Fruit fly (Drosophila melanogaster) whole organism, adult: Measurements from ENCODE around the gene CG10576.

Source experiments
- CG11617 ChIP-seq: fragments of 200-800 bp; sonication (Bioruptor generic); optimal IDR thresholded peaks from 2 replicates; lab custom pipeline; 2017; ENCODE audit warnings: mild to moderate bottlenecking, missing biosample characterization, missing genetic modification reagents, missing genetic modification characterization
- CG12768 ChIP-seq: fragments of 200-800 bp; sonication (Bioruptor generic); optimal IDR thresholded peaks from 2 replicates; lab custom pipeline; 2017; ENCODE audit warnings: missing biosample characterization, missing genetic modification characterization, mild to moderate bottlenecking, moderate library complexity, missing genetic modification reagents
- CG14711 ChIP-seq: fragments of 200-800 bp; sonication (Bioruptor generic); optimal IDR thresholded peaks from 2 replicates; lab custom pipeline; 2018; ENCODE audit warnings: missing biosample characterization, mild to moderate bottlenecking, missing genetic modification characterization, moderate library complexity
- CG1620 ChIP-seq: fragments of 200-800 bp; sonication (Bioruptor generic); optimal IDR thresholded peaks from 2 replicates; lab custom pipeline; 2016; ENCODE audit warnings: missing biosample characterization, missing genetic modification characterization
- CG33017 ChIP-seq: fragments of 200-800 bp; sonication (Bioruptor generic); optimal IDR thresholded peaks from 2 replicates; lab custom pipeline; 2018; ENCODE audit warnings: missing biosample characterization, mild to moderate bottlenecking, missing genetic modification characterization, moderate library complexity
- CG5204 ChIP-seq: fragments of 200-800 bp; sonication (Bioruptor generic); optimal IDR thresholded peaks from 2 replicates; lab custom pipeline; 2016; ENCODE audit warnings: missing biosample characterization, missing genetic modification characterization
- CG7045 ChIP-seq: fragments of 200-800 bp; sonication (Bioruptor generic); optimal IDR thresholded peaks from 2 replicates; lab custom pipeline; 2017; ENCODE audit warnings: missing biosample characterization, mild to moderate bottlenecking, missing genetic modification characterization
- CG7101 ChIP-seq: fragments of 200-800 bp; sonication (Bioruptor generic); optimal IDR thresholded peaks from 2 replicates; lab custom pipeline; 2018; ENCODE audit warnings: missing biosample characterization, mild to moderate bottlenecking, missing genetic modification characterization, moderate library complexity
- Clk ChIP-seq: fragments of 200-800 bp; sonication (Bioruptor generic); optimal IDR thresholded peaks from 2 replicates; lab custom pipeline; 2017; ENCODE audit warnings: missing biosample characterization, missing genetic modification characterization
- Crg-1 ChIP-seq: fragments of 200-800 bp; sonication (Bioruptor generic); optimal IDR thresholded peaks from 2 replicates; lab custom pipeline; 2016; ENCODE audit warnings: missing biosample characterization, missing genetic modification characterization
- Hr96 ChIP-seq: fragments of 200-800 bp; sonication (Bioruptor generic); optimal IDR thresholded peaks from 2 replicates; lab custom pipeline; 2016; ENCODE audit warnings: missing biosample characterization, missing genetic modification characterization
- Mnt ChIP-seq: fragments of 200-800 bp; sonication (Bioruptor generic); optimal IDR thresholded peaks from 2 replicates; lab custom pipeline; 2016; ENCODE audit warnings: missing biosample characterization, mild to moderate bottlenecking, missing genetic modification characterization
- bab1 ChIP-seq: fragments of 200-800 bp; sonication (Bioruptor generic); optimal IDR thresholded peaks from 3 replicates; lab custom pipeline; 2019; ENCODE audit warnings: missing biosample characterization, mild to moderate bottlenecking, missing genetic modification characterization, moderate library complexity
- cic ChIP-seq: fragments of 200-800 bp; sonication (Bioruptor generic); optimal IDR thresholded peaks from 2 replicates; lab custom pipeline; 2017; ENCODE audit warnings: missing biosample characterization, mild to moderate bottlenecking, missing genetic modification characterization, moderate library complexity
- cnc ChIP-seq, 2 experiments: fragments of >200 bp; optimal IDR thresholded peaks; 2 replicates each; lab custom pipeline; 2017
- kay ChIP-seq: fragments of 200-800 bp; sonication (Bioruptor generic); peaks from one replicate; lab custom pipeline; 2016; ENCODE audit warnings: missing biosample characterization, missing genetic modification characterization, borderline replicate concordance
- ovo ChIP-seq: fragments of 200-800 bp; sonication (Bioruptor generic); optimal IDR thresholded peaks from 2 replicates; lab custom pipeline; 2016; ENCODE audit warnings: missing biosample characterization, missing genetic modification characterization
- pad ChIP-seq: fragments of 200-800 bp; sonication (Bioruptor generic); optimal IDR thresholded peaks from 3 replicates; lab custom pipeline; 2017; ENCODE audit warnings: missing biosample characterization, missing genetic modification characterization, mild to moderate bottlenecking, moderate library complexity, missing genetic modification reagents
- tj ChIP-seq: fragments of 200-800 bp; sonication (Bioruptor generic); optimal IDR thresholded peaks from 3 replicates; lab custom pipeline; 2017; ENCODE audit warnings: missing biosample characterization, mild to moderate bottlenecking, missing genetic modification characterization, moderate library complexity
- toe ChIP-seq: fragments of 200-800 bp; sonication (Bioruptor generic); optimal IDR thresholded peaks from 2 replicates; lab custom pipeline; 2016; ENCODE audit warnings: missing biosample characterization, missing genetic modification characterization

CG10576 gene

DNA sequence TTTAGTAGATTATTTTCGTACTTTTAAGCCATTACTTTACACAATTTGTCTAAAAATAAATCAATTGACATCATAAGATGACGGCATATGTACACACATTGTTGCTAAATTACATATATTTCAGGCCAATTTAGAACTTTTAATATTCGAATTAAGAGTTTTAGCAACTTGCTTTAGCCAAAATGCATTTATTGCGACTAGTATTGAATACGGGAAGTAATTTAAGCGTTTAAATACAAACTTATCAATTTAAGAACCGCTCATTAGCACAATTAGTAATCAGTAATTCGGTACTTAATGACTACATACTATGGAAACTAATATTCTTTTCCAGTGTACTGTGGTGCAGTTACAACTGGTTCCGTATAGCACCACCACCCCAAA is 43.7 kb upstream of the CG10576 start:
- TF ChIP-seq kay (GFP tag; lab: Kevin White, UChicago) (no peak), cic (GFP tag; lab: Kevin White, UChicago) (no peak), CG12768 (GFP tag; lab: Kevin White, UChicago) (no peak), tj (GFP tag; lab: Kevin White, UChicago) (no peak), cnc (optimal IDR thresholded peaks at IDR 0.05; lab: Kevin White, UChicago) (no peak), CG5204 (GFP tag; lab: Kevin White, UChicago) (no peak), CG14711 (no peak), CG7101 (tag; lab: Kevin White, UChicago) (no peak), bab1 (no peak), Mnt (GFP tag; lab: Kevin White, UChicago) (no peak), ovo (no peak), Hr96 (GFP tag; lab: Kevin White, UChicago) (no peak), toe (no peak), CG7045 (GFP tag; lab: Kevin White, UChicago) (no peak), CG1620 (GFP tag; lab: Kevin White, UChicago) (no peak), CG33017 (tag; lab: Kevin White, UChicago) (no peak), pad (GFP tag; lab: Kevin White, UChicago) (no peak), Clk (GFP tag; lab: Kevin White, UChicago) (no peak), Crg-1 (GFP tag; lab: Kevin White, UChicago) (no peak), CG11617 (GFP tag; lab: Kevin White, UChicago) (no peak)

DNA sequence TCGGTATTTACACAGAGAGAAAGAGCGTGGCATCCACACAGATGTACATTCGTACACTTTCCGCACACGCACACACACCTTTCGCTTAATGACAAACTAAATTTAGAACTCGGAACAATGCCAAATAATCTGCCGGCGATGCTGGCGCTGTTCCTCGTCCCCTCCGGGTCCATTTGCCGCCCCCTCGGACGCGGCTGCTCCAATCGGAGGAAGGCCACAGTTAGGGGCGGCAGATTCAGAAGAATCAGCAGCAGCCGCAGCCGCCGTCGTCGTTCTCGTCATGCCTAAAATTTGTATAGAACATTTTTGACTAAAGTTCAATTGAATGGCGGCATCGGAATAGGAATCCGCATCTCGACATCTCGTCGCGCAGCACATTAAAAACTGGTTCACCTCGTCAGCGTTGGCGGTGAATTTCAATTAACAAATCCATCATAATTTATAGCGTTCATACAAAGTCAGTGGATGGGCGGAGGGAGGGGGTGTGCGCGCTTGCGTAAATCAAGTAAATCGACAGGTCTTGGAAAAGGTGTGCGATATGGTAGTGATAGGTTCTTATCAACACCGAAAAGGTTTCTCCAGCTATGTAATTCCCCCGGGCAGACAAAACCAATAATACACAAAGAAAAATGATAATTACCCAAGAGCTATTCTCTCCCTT is 43.2 kb upstream of the CG10576 start:
- no peak for TF ChIP-seq bab1
- no peak for TF ChIP-seq CG1620 (GFP tag; lab: Kevin White, UChicago)
- no peak for TF ChIP-seq Crg-1 (GFP tag; lab: Kevin White, UChicago)
- no peak for TF ChIP-seq CG7045 (GFP tag; lab: Kevin White, UChicago)
- TF ChIP-seq CG7101 (tag; lab: Kevin White, UChicago) = no peak
- no peak for TF ChIP-seq cnc (optimal IDR thresholded peaks at IDR 0.05; lab: Kevin White, UChicago)
- TF ChIP-seq kay (GFP tag; lab: Kevin White, UChicago) = no peak

DNA sequence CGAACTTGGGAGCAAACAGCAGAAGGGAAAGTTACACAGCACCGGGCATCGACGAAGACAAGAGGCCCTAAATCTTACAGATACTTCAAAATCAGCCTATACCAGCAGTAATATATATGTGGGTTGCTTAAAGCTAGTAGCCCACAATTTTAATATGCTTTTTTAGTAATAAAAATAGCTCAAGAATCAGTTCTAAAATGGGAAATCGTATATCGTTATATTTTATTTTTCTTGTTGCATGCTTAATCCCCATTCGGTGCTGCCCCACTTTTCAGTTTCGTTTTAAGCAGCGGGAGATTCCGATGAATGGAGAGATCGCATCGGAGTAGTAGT is 42.6 kb upstream of the CG10576 start:
- TF ChIP-seq ovo (no peak), tj (GFP tag; lab: Kevin White, UChicago) (no peak), CG5204 (GFP tag; lab: Kevin White, UChicago) (no peak), Hr96 (GFP tag; lab: Kevin White, UChicago) (no peak), kay (GFP tag; lab: Kevin White, UChicago) (no peak), CG14711 (no peak), CG12768 (GFP tag; lab: Kevin White, UChicago) (no peak), bab1 (no peak), CG7045 (GFP tag; lab: Kevin White, UChicago) (no peak), toe (no peak), pad (GFP tag; lab: Kevin White, UChicago) (no peak), cic (GFP tag; lab: Kevin White, UChicago) (no peak), Clk (GFP tag; lab: Kevin White, UChicago) (no peak), Crg-1 (GFP tag; lab: Kevin White, UChicago) (no peak), cnc (optimal IDR thresholded peaks at IDR 0.05; lab: Kevin White, UChicago) (no peak), CG1620 (GFP tag; lab: Kevin White, UChicago) (no peak), CG7101 (tag; lab: Kevin White, UChicago) (no peak), CG11617 (GFP tag; lab: Kevin White, UChicago) (no peak), CG33017 (tag; lab: Kevin White, UChicago) (no peak)

DNA sequence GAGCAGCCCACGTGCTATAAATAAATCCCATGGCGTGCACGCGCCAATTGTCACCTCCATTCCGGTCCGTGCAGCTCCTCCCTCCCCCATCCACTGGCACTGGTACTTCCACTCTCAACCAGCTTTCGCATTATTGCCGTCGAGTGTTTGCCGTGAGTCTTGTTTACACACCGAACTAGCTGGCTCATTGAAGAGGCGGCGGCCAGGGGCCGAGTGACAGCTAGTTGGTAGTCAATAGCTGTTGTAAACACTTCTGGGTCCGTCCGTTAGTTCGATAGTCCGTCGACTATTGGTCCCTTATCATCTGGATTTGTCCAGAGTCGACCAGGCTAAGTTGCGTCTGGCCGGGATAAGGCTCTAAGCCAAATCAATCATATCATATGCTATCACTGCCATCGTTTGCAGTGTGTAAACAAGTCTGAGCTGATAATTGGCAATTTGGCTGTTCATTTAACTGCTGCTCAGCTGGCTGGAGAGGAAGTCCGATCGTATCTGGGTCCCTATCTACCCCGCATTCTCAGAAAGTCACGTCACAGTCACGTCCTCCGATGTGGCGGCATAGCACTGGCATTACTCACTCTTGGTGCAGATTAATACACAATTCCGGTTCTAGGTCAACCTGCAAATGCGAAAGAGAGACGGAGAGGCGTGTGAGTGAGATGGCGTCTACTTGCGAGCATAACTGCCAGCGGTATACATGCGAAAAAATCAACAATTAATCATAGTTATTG is 42.0 kb upstream of the CG10576 start:
- no peak for TF ChIP-seq CG5204 (GFP tag; lab: Kevin White, UChicago)
- peak; percentile 64 for TF ChIP-seq Crg-1 (GFP tag; lab: Kevin White, UChicago)
- no peak for TF ChIP-seq cnc (optimal IDR thresholded peaks at IDR 0.05; lab: Kevin White, UChicago)
- TF ChIP-seq CG12768 (GFP tag; lab: Kevin White, UChicago) = peak; percentile 88
- peak; percentile 31 for TF ChIP-seq toe
- TF ChIP-seq Hr96 (GFP tag; lab: Kevin White, UChicago) = no peak
- peak; percentile 69 for TF ChIP-seq Clk (GFP tag; lab: Kevin White, UChicago)
- TF ChIP-seq Mnt (GFP tag; lab: Kevin White, UChicago) = peak; percentile 93
- TF ChIP-seq cic (GFP tag; lab: Kevin White, UChicago) = peak; percentile 98
- peak; percentile 57 for TF ChIP-seq pad (GFP tag; lab: Kevin White, UChicago)
- TF ChIP-seq CG1620 (GFP tag; lab: Kevin White, UChicago) = peak; percentile 67
- TF ChIP-seq CG7045 (GFP tag; lab: Kevin White, UChicago) = peak; percentile 70
- TF ChIP-seq CG11617 (GFP tag; lab: Kevin White, UChicago) = peak; percentile 53
- no peak for TF ChIP-seq kay (GFP tag; lab: Kevin White, UChicago)
- no peak for TF ChIP-seq tj (GFP tag; lab: Kevin White, UChicago)
- peak; percentile 75 for TF ChIP-seq ovo
- TF ChIP-seq bab1 = no peak
- peak; percentile 24 for TF ChIP-seq CG14711
- peak; percentile 64 for TF ChIP-seq CG7101 (tag; lab: Kevin White, UChicago)
- TF ChIP-seq CG33017 (tag; lab: Kevin White, UChicago) = peak; percentile 14

DNA sequence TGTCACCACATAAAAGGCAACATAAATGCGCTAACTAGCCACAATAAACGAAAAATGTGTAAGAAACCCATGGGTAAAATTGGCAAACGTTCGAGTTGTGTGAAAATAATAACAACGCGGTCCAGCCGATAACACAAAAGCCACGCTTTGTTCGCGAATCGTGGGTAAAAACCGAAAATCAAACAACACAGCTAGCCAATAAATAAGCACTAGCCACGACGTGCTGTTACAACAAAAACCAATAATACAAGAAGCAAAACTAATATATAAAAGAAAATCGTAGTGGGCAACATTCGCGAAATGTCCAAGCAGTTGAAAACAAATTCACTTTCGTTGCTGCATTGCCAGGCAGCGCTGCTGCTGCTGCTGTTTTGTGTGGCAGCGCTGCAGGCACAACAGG is 37.2 kb upstream of the CG10576 start, which contains the start of gene CG42272:
CG42272 (plus strand) TSS at position 301 of the 400 bp plus-strand sequence.
- TF ChIP-seq cic (GFP tag; lab: Kevin White, UChicago) (no peak), toe (no peak), tj (GFP tag; lab: Kevin White, UChicago) (no peak), cnc (optimal IDR thresholded peaks at IDR 0.05; lab: Kevin White, UChicago) (no peak), bab1 (no peak), ovo (no peak), CG11617 (GFP tag; lab: Kevin White, UChicago) (no peak), CG12768 (GFP tag; lab: Kevin White, UChicago) (no peak), pad (GFP tag; lab: Kevin White, UChicago) (no peak), CG1620 (GFP tag; lab: Kevin White, UChicago) (no peak), Mnt (GFP tag; lab: Kevin White, UChicago) (no peak), CG7045 (GFP tag; lab: Kevin White, UChicago) (no peak), CG33017 (tag; lab: Kevin White, UChicago) (no peak), CG5204 (GFP tag; lab: Kevin White, UChicago) (no peak), CG7101 (tag; lab: Kevin White, UChicago) (no peak), Hr96 (GFP tag; lab: Kevin White, UChicago) (no peak), kay (GFP tag; lab: Kevin White, UChicago) (no peak), CG14711 (no peak), Clk (GFP tag; lab: Kevin White, UChicago) (no peak)
